Worm (Caenorhabditis elegans): ENCODE measurements around the gene ZK6.6.

The ZK6.6 gene

ce11 chrV:433898-434297, 45.4 kb downstream of the ZK6.6 start, which contains the start of gene B0554.2:
Gene B0554.2 (plus strand): TSS chrV:434198.
- no peak for TF ChIP-seq drap-1 (GFP tag; optimal IDR thresholded peaks at IDR 0.05)
- TF ChIP-seq M03D4.4 (tag; optimal IDR thresholded peaks at IDR 0.05), result no peak
- TF ChIP-seq ceh-43 (GFP tag; optimal IDR thresholded peaks at IDR 0.05), result no peak
- no peak for TF ChIP-seq ceh-39 (tag; optimal IDR thresholded peaks at IDR 0.05)
- no peak for TF ChIP-seq nhr-28 (tag; optimal IDR thresholded peaks at IDR 0.05)
- TF ChIP-seq unc-39 (tag; optimal IDR thresholded peaks at IDR 0.05), result no peak
- TF ChIP-seq unc-62 (GFP tag; optimal IDR thresholded peaks at IDR 0.05), result no peak
- no peak for TF ChIP-seq snpc-4 (tag; optimal IDR thresholded peaks at IDR 0.05)
- no peak for TF ChIP-seq nhr-76 (tag; optimal IDR thresholded peaks at IDR 0.05)
- TF ChIP-seq lsy-2 (tag; optimal IDR thresholded peaks at IDR 0.05), result no peak
- TF ChIP-seq lin-32 (GFP tag; optimal IDR thresholded peaks at IDR 0.05), result no peak
- no peak for TF ChIP-seq mls-2 (tag; optimal IDR thresholded peaks at IDR 0.05)
- TF ChIP-seq ham-2 (GFP tag; optimal IDR thresholded peaks at IDR 0.05), result no peak
- no peak for TF ChIP-seq cnd-1 (tag; optimal IDR thresholded peaks at IDR 0.05)

DNA sequence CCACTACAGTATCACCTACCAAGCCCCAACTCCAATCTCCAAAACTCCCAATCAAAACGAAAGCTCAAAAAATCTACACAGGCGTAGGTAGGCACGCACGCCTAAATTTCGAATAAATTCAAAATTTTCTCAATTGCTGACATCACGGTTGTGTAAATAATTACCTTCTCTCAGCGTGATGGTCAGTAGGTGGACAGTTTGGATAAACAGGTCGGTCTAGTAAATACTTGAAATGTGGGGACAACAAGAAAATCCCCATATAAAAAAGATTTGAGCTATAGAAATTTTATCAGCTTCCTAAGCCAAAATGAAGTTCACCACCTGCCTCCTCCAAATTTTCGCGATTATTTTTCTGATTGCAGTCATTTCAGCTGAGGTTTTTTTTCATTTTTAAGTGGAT, 49.6 kb downstream of the ZK6.6 start, which contains the start of gene B0554.1:
Gene B0554.1, plus strand, starts transcription at position 301 of the 400 bp plus-strand sequence.
- TF ChIP-seq unc-39 (tag; optimal IDR thresholded peaks at IDR 0.05) (no peak), blmp-1 (tag; optimal IDR thresholded peaks at IDR 0.05) (no peak), snpc-4 (tag; optimal IDR thresholded peaks at IDR 0.05) (no peak), mep-1 (tag; optimal IDR thresholded peaks at IDR 0.05) (no peak), lsy-2 (tag; optimal IDR thresholded peaks at IDR 0.05) (no peak), unc-120 (tag; optimal IDR thresholded peaks at IDR 0.05; ENCODE audit: poor library complexity, severe bottlenecking) (no peak), pha-4 (tag; optimal IDR thresholded peaks at IDR 0.05) (no peak), nhr-76 (tag; optimal IDR thresholded peaks at IDR 0.05) (no peak), nhr-12 (tag; optimal IDR thresholded peaks at IDR 0.05) (no peak), ces-1 (GFP tag; optimal IDR thresholded peaks at IDR 0.05) (no peak), ceh-39 (tag; optimal IDR thresholded peaks at IDR 0.05) (no peak), hlh-1 (tag; optimal IDR thresholded peaks at IDR 0.05) (no peak), zip-8 (tag; optimal IDR thresholded peaks at IDR 0.05) (no peak)

- TF ChIP-seq drap-1 (GFP tag; optimal IDR thresholded peaks at IDR 0.05), result no peak
- no peak for TF ChIP-seq bed-3 (GFP tag; optimal IDR thresholded peaks at IDR 0.05)
- no peak for TF ChIP-seq sptf-1 (tag; optimal IDR thresholded peaks at IDR 0.05)
- no peak for TF ChIP-seq lin-13 (tag; optimal IDR thresholded peaks at IDR 0.05)
- no peak for TF ChIP-seq cnd-1 (tag; optimal IDR thresholded peaks at IDR 0.05)
- no peak for TF ChIP-seq snpc-4 (tag; optimal IDR thresholded peaks at IDR 0.05)
- TF ChIP-seq mab-5 (tag; optimal IDR thresholded peaks at IDR 0.05), result no peak
- no peak for TF ChIP-seq nhr-76 (tag; optimal IDR thresholded peaks at IDR 0.05)
Measured at ce11 chrV:439183-439749, 50.8 kb downstream of the ZK6.6 start.

DNA sequence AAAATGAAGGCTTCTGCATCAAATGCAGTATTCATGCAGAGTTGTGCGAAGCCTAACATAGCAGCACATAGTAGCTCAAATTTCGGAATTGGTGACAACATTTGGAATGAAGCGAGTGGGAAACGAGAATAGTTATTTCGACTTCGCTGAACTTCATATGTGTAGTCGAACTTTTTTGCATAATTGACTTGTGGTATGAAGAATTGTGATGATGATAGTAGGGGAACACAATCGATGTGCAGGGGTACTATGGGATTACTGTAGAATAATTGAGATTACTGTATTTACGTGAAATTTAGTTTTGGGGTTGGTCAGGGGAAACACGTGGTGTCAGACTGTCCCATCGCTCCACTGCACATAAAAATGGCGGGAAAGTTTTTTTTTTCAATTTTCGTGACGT, 52.4 kb downstream of the ZK6.6 start, which contains the start of gene B0554.7:
Gene B0554.7, minus strand, starts transcription at position 101 of the 400 bp plus-strand sequence.
- TF ChIP-seq ceh-43 (GFP tag; optimal IDR thresholded peaks at IDR 0.05) (no peak), ces-1 (GFP tag; optimal IDR thresholded peaks at IDR 0.05) (no peak), mep-1 (tag; optimal IDR thresholded peaks at IDR 0.05) (no peak), elt-1 (tag; optimal IDR thresholded peaks at IDR 0.05; ENCODE audit: borderline replicate concordance, insufficient read depth) (no peak), lin-32 (GFP tag; optimal IDR thresholded peaks at IDR 0.05) (no peak), sptf-1 (tag; optimal IDR thresholded peaks at IDR 0.05) (no peak), zip-8 (tag; optimal IDR thresholded peaks at IDR 0.05) (no peak), pha-4 (tag; optimal IDR thresholded peaks at IDR 0.05) (no peak)

All from whole organism, mixed stage, embryonic.